Worm (Caenorhabditis elegans): Measurements from ENCODE around the gene atfs-1.

atfs-1 gene

ce11 chrV:14156468-14156867 lies 37.0 kb upstream of the atfs-1 start, which contains the start of gene AH10.2:
Gene AH10.2 (plus strand): TSS chrV:14156768.
- no peak for TF ChIP-seq ceh-32 (tag; optimal IDR thresholded peaks at IDR 0.05; ENCODE audit: poor library complexity)
- TF ChIP-seq zip-11 (GFP tag; IDR thresholded peaks at IDR 0.05) = no peak
- no peak for TF ChIP-seq egl-27 (tag; optimal IDR thresholded peaks at IDR 0.05)
- TF ChIP-seq F44E2.7 (GFP tag; IDR thresholded peaks at IDR 0.05) = no peak
- TF ChIP-seq unc-62 (GFP tag; optimal IDR thresholded peaks at IDR 0.05 in 1 of 2) = peak in 1 of 2 experiments; percentile 64
- TF ChIP-seq unc-62 (tag; optimal IDR thresholded peaks at IDR 0.05) = no peak
- no peak for TF ChIP-seq hlh-30 (tag; optimal IDR thresholded peaks at IDR 0.05; ENCODE audit: insufficient read depth)

- TF ChIP-seq nhr-28 (tag; optimal IDR thresholded peaks at IDR 0.05) = peak; percentile 59
- 0 out of 2 replicates have a peak, but pooled peaks have one; percentile 17 for TF ChIP-seq dmd-6 (GFP tag; IDR thresholded peaks at IDR 0.05)
- no peak for TF ChIP-seq hmg-1.1 (GFP tag; IDR thresholded peaks at IDR 0.05)
- TF ChIP-seq nhr-77 (tag; optimal IDR thresholded peaks at IDR 0.05) = peak; percentile 10
- peak; percentile 12 for TF ChIP-seq dve-1 (tag; optimal IDR thresholded peaks at IDR 0.05; ENCODE audit: insufficient read depth)
- peak; percentile 48 for TF ChIP-seq pqm-1 (tag; optimal IDR thresholded peaks at IDR 0.05)
- TF ChIP-seq snpc-1.2 (GFP tag; IDR thresholded peaks at IDR 0.05) = no peak
- no peak for TF ChIP-seq daf-16 (GFP tag; optimal IDR thresholded peaks at IDR 0.05)
- TF ChIP-seq daf-16 (tag; optimal IDR thresholded peaks at IDR 0.05) = peak; percentile 66
- no peak for TF ChIP-seq lin-1 (GFP tag; IDR thresholded peaks at IDR 0.05)
- peak; percentile 1 for TF ChIP-seq hlh-30 (tag; optimal IDR thresholded peaks at IDR 0.05; ENCODE audit: insufficient read depth)
Measured at ce11 chrV:14160698-14161097, 32.8 kb upstream of the atfs-1 start, which contains the start of gene cest-1.2. Gene cest-1.2 (minus strand): TSS chrV:14160862.

ce11 chrV:14162959-14163548 lies 30.4 kb upstream of the atfs-1 start, which contains the start of gene srd-26:
Gene srd-26 (minus strand): TSS chrV:14163009.
- TF ChIP-seq mdt-29 (GFP tag; IDR thresholded peaks at IDR 0.05) (no peak), unc-130 (GFP tag; optimal IDR thresholded peaks at IDR 0.05) (no peak), dve-1 (tag; optimal IDR thresholded peaks at IDR 0.05; ENCODE audit: insufficient read depth) (peak; percentile 58), ces-1 (GFP tag; optimal IDR thresholded peaks at IDR 0.05) (no peak), arid-1 (GFP tag; conservative IDR thresholded peaks at IDR 0.05) (no peak), lsy-2 (tag; optimal IDR thresholded peaks at IDR 0.05) (no peak), zag-1 (tag; optimal IDR thresholded peaks at IDR 0.05) (no peak), daf-16 (GFP tag; optimal IDR thresholded peaks at IDR 0.05) (no peak), daf-16 (tag; optimal IDR thresholded peaks at IDR 0.05) (peak; percentile 33), nhr-28 (tag; optimal IDR thresholded peaks at IDR 0.05) (peak; percentile 65), skn-1 (tag; optimal IDR thresholded peaks at IDR 0.05) (no peak), tra-1 (GFP tag; IDR thresholded peaks at IDR 0.05) (no peak)

ce11 chrV:14165745-14166144 lies 27.7 kb upstream of the atfs-1 start:
- TF ChIP-seq daf-16 (GFP tag; optimal IDR thresholded peaks at IDR 0.05) = no peak
- peak; percentile 95 for TF ChIP-seq daf-16 (tag; optimal IDR thresholded peaks at IDR 0.05)
- TF ChIP-seq ceh-44 (GFP tag; IDR thresholded peaks at IDR 0.05) = no peak
- TF ChIP-seq jun-1 (tag; optimal IDR thresholded peaks at IDR 0.05) = no peak
- peak; percentile 42 for TF ChIP-seq nhr-28 (tag; optimal IDR thresholded peaks at IDR 0.05)
- TF ChIP-seq nhr-77 (tag; optimal IDR thresholded peaks at IDR 0.05) = no peak
- no peak for TF ChIP-seq dmd-6 (GFP tag; IDR thresholded peaks at IDR 0.05)
- TF ChIP-seq lin-13 (GFP tag; optimal IDR thresholded peaks at IDR 0.05) = no peak
- TF ChIP-seq Y105C5A.15 (GFP tag; IDR thresholded peaks at IDR 0.05) = no peak

- TF ChIP-seq F37D6.2 (tag; optimal IDR thresholded peaks at IDR 0.05) = no peak
- no peak for TF ChIP-seq R02D3.7 (tag; optimal IDR thresholded peaks at IDR 0.05)
- TF ChIP-seq pqm-1 (tag; optimal IDR thresholded peaks at IDR 0.05) = no peak
- no peak for TF ChIP-seq dmd-9 (GFP tag; IDR thresholded peaks at IDR 0.05)
- TF ChIP-seq T26A8.4 (GFP tag; IDR thresholded peaks at IDR 0.05) = no peak
- no peak for TF ChIP-seq ces-1 (GFP tag; optimal IDR thresholded peaks at IDR 0.05)
- TF ChIP-seq cey-2 (tag; optimal IDR thresholded peaks at IDR 0.05; ENCODE audit: borderline replicate concordance, insufficient read depth) = no peak
- no peak for TF ChIP-seq nhr-10 (tag; optimal IDR thresholded peaks at IDR 0.05)
- TF ChIP-seq tag-97 (GFP tag; IDR thresholded peaks at IDR 0.05) = no peak
- no peak for TF ChIP-seq lin-29 (GFP tag; IDR thresholded peaks at IDR 0.05)
- no peak for TF ChIP-seq madf-5 (GFP tag; IDR thresholded peaks at IDR 0.05)
- TF ChIP-seq ceh-28 (tag; optimal IDR thresholded peaks at IDR 0.05) = no peak
- TF ChIP-seq nhr-111 (GFP tag; optimal IDR thresholded peaks at IDR 0.05) = no peak
- TF ChIP-seq ZK546.5 (tag; optimal IDR thresholded peaks at IDR 0.05) = no peak
- no peak for TF ChIP-seq nhr-48 (tag; optimal IDR thresholded peaks at IDR 0.05)
- no peak for TF ChIP-seq lin-13 (GFP tag; optimal IDR thresholded peaks at IDR 0.05)
- no peak for TF ChIP-seq D1046.2 (GFP tag; IDR thresholded peaks at IDR 0.05)
- no peak for TF ChIP-seq nhr-77 (tag; optimal IDR thresholded peaks at IDR 0.05)
Measured at ce11 chrV:14166630-14167029, 26.8 kb upstream of the atfs-1 start, which contains the start of gene cest-1.1. Gene cest-1.1 (minus strand): TSS chrV:14166730.

Data from whole organism, L4 larva.